Worm (Caenorhabditis elegans) whole organism, L2 larva: ENCODE results near the gene fubl-3.

Experiments
- fos-1 ChIP-seq: fragments of 150-350 bp; optimal IDR thresholded peaks from 2 replicates; lab custom pipeline; 2014; ENCODE audit warnings: missing biosample characterization, missing genetic modification characterization
- unc-62 ChIP-seq: fragments of 150-350 bp; optimal IDR thresholded peaks from 2 replicates; lab custom pipeline; 2014; ENCODE audit warnings: missing biosample characterization, missing genetic modification reagents, missing genetic modification characterization

ce11 chrX:17471703-17472102 is 37.5 kb downstream of the fubl-3 start:
- no peak for TF ChIP-seq unc-62 (GFP tag; lab: Kevin White, UChicago)
- peak; percentile 52 for TF ChIP-seq fos-1 (tag; lab: Kevin White, UChicago)
